Worm (Caenorhabditis elegans): ENCODE data around the gene dao-6.

- TF ChIP-seq tbx-8 (GFP tag; optimal IDR thresholded peaks at IDR 0.05) (peak; percentile 86), ztf-11 (tag; optimal IDR thresholded peaks at IDR 0.05) (peak; percentile 92), pha-4 (tag; optimal IDR thresholded peaks at IDR 0.05) (peak; percentile 98), drap-1 (GFP tag; optimal IDR thresholded peaks at IDR 0.05) (peak; percentile 95), nhr-28 (tag; optimal IDR thresholded peaks at IDR 0.05) (no peak), sem-2 (GFP tag; optimal IDR thresholded peaks at IDR 0.05) (peak; percentile 82), lsy-2 (tag; optimal IDR thresholded peaks at IDR 0.05) (peak; percentile 99), snpc-4 (tag; optimal IDR thresholded peaks at IDR 0.05) (no peak)
Measured at ce11 chrIII:9765465-9765900, 29.5 kb upstream of the dao-6 start.

Measured in whole organism, mixed stage, embryonic.